Worm (Caenorhabditis elegans): ENCODE data around the gene scd-2.

DNA sequence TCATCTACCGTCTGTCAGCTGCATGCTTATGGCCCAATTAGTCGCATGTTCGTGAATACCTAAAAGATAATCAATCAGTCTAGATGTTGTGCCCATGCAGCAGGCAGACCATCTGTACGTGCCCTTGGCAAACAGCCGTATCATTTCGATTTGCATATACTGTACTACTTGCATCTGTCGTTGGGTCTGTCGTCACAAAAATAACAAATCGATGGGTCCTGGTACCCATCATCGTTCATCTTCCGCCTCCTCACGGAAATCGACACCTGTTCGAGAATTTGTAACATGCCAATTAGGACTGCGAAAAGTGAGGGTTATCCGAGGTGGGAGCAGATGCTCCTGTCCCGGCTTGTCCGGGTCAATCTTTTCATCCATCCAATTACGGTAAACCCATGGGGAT is 50.3 kb downstream of the scd-2 start:
- TF ChIP-seq sea-1 (GFP tag; conservative IDR thresholded peaks at IDR 0.05) = no peak
- no peak for TF ChIP-seq aly-1 (tag; optimal IDR thresholded peaks at IDR 0.05)
- TF ChIP-seq ama-1 (optimal IDR thresholded peaks at IDR 0.05) = no peak
- no peak for TF ChIP-seq scrt-1 (GFP tag; IDR thresholded peaks at IDR 0.05)
- no peak for TF ChIP-seq flt-1 (GFP tag; IDR thresholded peaks at IDR 0.05)

All from whole organism, early embryonic.